Fruit fly (Drosophila melanogaster): ENCODE data around the gene MED27.

DNA sequence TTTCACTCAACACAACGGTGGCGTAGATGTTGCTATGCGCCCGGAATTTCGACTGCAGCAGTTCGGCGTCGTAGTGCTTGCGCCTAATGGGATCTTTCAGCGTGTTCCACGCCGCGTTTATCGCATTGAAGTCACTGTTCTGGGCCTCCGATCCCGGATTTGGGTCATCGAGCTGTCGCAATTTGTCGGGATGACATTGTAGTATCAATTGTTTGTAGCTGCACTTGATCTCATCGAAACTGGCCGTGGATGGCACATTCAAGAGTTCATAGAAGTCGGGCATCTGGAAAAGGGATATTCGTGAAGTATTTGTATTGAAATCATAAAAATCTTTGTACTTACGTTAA is 32.6 kb upstream of the MED27 start:
- no peak for TF ChIP-seq CG8478 (optimal IDR thresholded peaks at IDR 0.05)
- TF ChIP-seq Dll (optimal IDR thresholded peaks at IDR 0.05): no peak
- TF ChIP-seq psq (optimal IDR thresholded peaks at IDR 0.05): no peak
- TF ChIP-seq usp (GFP tag; optimal IDR thresholded peaks at IDR 0.05): no peak
- TF ChIP-seq EcR (GFP tag; optimal IDR thresholded peaks at IDR 0.05): no peak
- TF ChIP-seq pan (optimal IDR thresholded peaks at IDR 0.05): no peak
